Worm (Caenorhabditis elegans): ENCODE data around the gene glt-4.

DNA sequence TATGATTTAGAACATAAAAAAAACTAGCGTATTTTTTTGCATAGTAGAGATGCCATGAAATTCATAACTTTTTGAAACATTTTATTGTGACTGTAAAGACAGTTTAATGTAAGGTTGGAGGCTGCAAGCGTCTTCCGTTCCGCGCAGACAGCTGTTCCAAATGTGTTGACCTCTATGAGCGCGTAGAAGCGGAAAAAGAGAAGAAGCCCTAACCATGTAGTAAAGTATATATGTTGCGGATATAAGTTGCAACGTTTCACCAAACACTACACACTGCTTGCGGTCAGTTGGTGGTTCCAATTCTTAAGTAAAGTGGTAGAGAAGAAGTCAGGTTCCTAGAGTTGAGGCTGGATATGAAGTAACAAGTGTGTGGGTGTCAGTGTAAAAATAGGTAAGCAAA lies 14.6 kb upstream of the glt-4 start:
- no peak for TF ChIP-seq lin-15B (tag; optimal IDR thresholded peaks at IDR 0.05)
- no peak for TF ChIP-seq jun-1 (tag; optimal IDR thresholded peaks at IDR 0.05)

Data from whole organism, L1 larva.